Fruit fly (Drosophila melanogaster) whole organism: Measurements from ENCODE around the gene Ubr1.
A peak's percentile ranks its signal among the peaks of the same experiment; 100 is the strongest.

Source experiments
- CG8478 ChIP-seq: fragments of >200 bp; optimal IDR thresholded peaks from 2 replicates; lab custom pipeline; 2018; ENCODE audit warnings: inconsistent platforms
- Dll ChIP-seq: fragments of >200 bp; optimal IDR thresholded peaks from 2 replicates; lab custom pipeline; 2017
- EcR ChIP-seq, 2 experiments: fragments of >200 bp; optimal IDR thresholded peaks; 2 replicates each; lab custom pipeline; 2017; ENCODE audit warnings: missing biosample characterization in 2 of 2, missing genetic modification characterization in 2 of 2, missing genetic modification reagents in 2 of 2
- pan ChIP-seq: fragments of >200 bp; optimal IDR thresholded peaks from 2 replicates; lab custom pipeline; 2017
- psq ChIP-seq: fragments of >200 bp; optimal IDR thresholded peaks from 2 replicates; lab custom pipeline; 2017
- usp ChIP-seq: fragments of >200 bp; optimal IDR thresholded peaks from 2 replicates; lab custom pipeline; 2017; ENCODE audit warnings: missing biosample characterization, missing genetic modification characterization, mixed read lengths

Gene Ubr1

DNA sequence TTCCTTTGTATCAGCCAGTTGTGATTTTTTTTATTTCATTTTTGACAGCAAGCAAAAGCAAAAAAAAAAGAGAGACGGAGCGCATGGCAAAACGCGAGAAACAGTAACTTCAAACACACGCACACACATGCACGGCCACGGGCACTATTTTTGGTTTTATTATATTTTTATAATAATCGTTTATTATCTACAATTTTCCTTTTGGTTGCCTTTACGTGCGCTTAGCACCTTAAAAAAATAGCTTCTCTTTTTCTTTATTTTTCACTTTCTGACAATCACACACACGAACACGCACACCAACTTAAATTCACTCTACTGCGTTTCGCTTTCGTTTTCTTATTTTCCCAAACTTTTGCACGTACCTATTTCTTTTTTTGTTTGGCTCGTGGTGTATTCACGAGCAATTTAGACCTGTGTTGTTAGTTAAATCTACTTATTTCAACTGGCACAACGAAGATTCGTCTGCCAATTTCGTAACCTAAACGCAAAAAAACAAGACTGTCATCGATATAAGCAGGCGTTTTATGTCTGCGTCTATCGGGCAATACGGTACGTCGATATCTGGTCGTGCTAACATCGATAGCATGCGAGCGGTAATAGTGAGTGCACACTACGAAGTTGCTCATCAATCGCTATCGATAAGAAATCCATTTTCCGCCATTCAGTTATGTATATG is at the start of gene Ubr1:
TSS of gene Ubr1 (minus strand) at position 532 of the 676 bp plus-strand sequence.
- TF ChIP-seq EcR (GFP tag; optimal IDR thresholded peaks at IDR 0.05; lab: Kevin White, UChicago): no peak
- TF ChIP-seq pan (lab: Kevin White, UChicago): no peak
- TF ChIP-seq usp: no peak
- TF ChIP-seq CG8478 (lab: Kevin White, UChicago): no peak
- TF ChIP-seq Dll (lab: Kevin White, UChicago): no peak
- no peak for TF ChIP-seq psq (lab: Kevin White, UChicago)

DNA sequence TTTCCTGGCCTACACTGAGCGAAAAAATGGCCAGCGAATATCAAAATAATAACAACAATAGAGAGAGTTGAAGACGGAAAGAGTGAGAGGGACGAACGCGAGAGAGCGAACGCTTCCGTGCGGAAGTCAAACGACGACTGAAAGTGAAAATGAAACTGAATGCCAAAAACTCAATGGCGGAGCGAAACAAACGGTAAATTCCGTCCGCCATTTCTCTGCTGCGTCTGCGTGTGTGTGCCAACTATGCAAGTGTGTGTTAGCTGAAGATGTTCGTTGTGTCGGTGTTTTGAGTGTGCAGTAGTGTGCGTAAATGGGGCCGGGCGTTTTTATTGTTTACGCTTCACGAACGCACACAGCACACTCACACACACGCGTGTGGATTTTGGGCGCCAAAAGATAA is 18.4 kb upstream of the Ubr1 start:
- TF ChIP-seq CG8478 (lab: Kevin White, UChicago) (no peak), Dll (lab: Kevin White, UChicago) (no peak), psq (lab: Kevin White, UChicago) (no peak), pan (lab: Kevin White, UChicago) (no peak), EcR (GFP tag; optimal IDR thresholded peaks at IDR 0.05; lab: Kevin White, UChicago) (no peak), usp (no peak)

DNA sequence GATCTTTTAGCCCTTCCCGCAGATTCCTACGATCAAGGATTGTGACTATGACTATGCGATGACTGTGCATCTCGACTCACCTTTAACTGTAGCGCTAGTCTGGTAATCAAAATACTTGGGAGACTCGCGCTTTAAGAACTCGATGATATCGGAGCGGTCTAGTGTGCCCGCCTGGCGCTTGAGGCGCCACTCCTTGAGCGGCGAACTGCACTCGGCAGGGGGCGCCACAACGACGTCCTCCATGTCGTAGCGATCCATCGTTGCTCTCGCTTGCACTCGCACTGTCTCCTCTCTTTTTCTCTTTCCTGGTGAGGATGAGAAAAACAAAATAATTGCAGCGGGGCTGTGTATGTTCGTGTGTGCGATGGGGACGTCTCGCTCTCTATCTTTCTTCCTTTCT is 1.1 kb downstream of the Ubr1 start:
- TF ChIP-seq pan (lab: Kevin White, UChicago) (no peak), psq (lab: Kevin White, UChicago) (no peak), Dll (lab: Kevin White, UChicago) (no peak), EcR (GFP tag; optimal IDR thresholded peaks at IDR 0.05; lab: Kevin White, UChicago) (no peak), CG8478 (lab: Kevin White, UChicago) (no peak)

DNA sequence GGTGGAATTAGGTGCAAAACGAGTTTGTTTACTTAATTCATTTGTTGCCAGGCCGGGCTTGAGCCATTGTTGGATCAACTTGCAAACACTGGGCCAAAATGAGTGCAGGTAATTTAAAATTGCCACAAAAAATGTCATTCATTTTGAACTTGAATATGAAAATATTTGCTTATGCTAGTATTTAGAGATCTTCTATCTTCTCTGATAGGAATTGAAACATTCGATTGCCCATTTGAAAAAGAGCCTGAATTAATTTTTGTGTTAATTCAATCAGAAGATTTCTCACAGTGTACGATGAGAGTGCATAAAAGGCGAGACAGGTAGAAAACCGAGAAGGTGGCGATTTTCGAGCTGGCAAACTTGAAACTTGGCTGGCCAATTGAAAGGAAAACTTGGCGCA is 1.9 kb downstream of the Ubr1 start:
- no peak for TF ChIP-seq EcR (GFP tag; optimal IDR thresholded peaks at IDR 0.05; lab: Kevin White, UChicago)
- no peak for TF ChIP-seq pan (lab: Kevin White, UChicago)
- no peak for TF ChIP-seq usp
- TF ChIP-seq CG8478 (lab: Kevin White, UChicago): no peak
- TF ChIP-seq psq (lab: Kevin White, UChicago): no peak
- no peak for TF ChIP-seq Dll (lab: Kevin White, UChicago)

DNA sequence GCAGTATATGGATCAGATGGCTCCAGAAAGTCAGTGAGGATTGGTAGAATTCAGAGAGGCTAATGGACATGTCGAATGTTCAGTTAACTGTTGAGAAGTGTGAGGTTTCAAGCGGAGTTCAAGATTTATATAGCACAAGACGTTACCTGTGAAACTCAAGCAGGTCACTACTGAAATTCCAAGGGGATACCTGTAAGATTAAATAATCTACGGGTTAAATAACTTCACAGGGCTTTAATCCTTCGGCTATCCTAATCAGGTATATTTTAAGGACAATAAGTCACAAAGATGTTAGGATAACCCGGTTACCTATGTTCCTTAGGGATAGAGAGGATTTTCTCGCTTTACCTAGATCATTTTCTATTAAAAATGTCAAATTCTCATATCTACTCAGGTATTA is 20.1 kb downstream of the Ubr1 start, which contains the start of gene CG13000:
TSS of gene CG13000 (minus strand) at position 101 of the 400 bp plus-strand sequence.
- no peak for TF ChIP-seq psq (lab: Kevin White, UChicago)
- no peak for TF ChIP-seq CG8478 (lab: Kevin White, UChicago)
- no peak for TF ChIP-seq Dll (lab: Kevin White, UChicago)
- no peak for TF ChIP-seq usp
- no peak for TF ChIP-seq EcR (GFP tag; optimal IDR thresholded peaks at IDR 0.05; lab: Kevin White, UChicago)
- no peak for TF ChIP-seq pan (lab: Kevin White, UChicago)

DNA sequence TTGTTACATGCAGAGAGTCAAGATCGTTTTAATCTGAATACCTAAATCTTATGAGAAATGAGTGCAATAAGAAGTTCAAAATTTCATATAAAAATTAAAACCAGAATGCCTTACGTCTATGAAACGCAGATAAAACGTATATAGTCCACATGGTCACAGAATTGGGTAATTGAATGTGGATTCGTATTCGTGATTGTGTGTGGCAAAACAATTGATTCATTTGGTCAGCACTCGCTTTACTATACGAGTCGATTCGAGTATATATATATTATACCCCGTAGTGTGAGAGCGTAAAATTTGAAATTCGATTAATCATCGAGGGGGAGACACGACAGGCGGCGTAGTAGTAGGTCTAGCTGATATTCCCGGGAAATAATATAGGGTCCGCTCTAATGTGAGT is 21.9 kb downstream of the Ubr1 start:
- no peak for TF ChIP-seq pan (lab: Kevin White, UChicago)
- no peak for TF ChIP-seq Dll (lab: Kevin White, UChicago)
- TF ChIP-seq psq (lab: Kevin White, UChicago): no peak
- no peak for TF ChIP-seq usp
- no peak for TF ChIP-seq CG8478 (lab: Kevin White, UChicago)
- no peak for TF ChIP-seq EcR (GFP tag; optimal IDR thresholded peaks at IDR 0.05; lab: Kevin White, UChicago)

DNA sequence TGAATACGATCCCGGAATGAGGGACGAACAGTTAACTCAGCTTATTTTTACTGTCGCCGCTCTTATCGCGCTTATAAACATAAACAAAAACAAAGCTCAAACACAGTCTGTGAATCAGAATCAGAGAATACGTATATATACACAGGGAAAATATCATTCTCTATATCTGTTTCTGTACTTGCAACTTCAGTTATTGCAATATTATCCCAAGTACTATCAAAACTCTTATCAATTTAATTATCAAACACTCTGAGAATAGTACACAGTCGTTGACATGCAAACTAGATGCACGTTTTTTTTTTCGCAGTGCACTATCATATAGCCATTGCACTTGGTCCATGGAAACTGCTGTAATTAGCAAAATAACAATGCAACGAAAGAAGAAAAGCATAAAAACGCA is 23.1 kb downstream of the Ubr1 start:
- TF ChIP-seq CG8478 (lab: Kevin White, UChicago) (no peak), psq (lab: Kevin White, UChicago) (no peak), usp (no peak), Dll (lab: Kevin White, UChicago) (no peak), pan (lab: Kevin White, UChicago) (no peak)

DNA sequence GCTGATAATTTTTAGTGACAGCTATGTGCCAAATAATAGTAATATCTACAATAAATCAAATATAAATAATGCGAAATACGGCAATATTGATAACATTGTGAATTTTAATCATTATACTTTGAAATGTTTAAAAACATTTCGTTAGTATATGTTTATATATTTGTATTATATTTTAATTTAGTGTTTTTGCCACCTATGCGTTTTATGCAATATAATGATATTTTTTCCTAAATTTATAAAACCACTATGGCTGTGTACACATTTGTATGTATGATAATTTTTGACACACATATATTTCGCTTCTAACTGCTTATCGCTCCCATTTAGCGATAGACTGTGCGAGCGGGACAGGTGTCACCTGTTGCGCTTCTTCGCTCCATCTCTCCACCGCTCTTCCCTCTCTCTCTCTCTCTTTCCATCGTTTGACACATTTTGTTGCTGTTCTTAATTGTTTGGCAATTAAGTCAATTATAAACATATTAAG is 24.4 kb downstream of the Ubr1 start:
- no peak for TF ChIP-seq usp
- TF ChIP-seq CG8478 (lab: Kevin White, UChicago): no peak
- TF ChIP-seq psq (lab: Kevin White, UChicago): no peak
- TF ChIP-seq EcR (GFP tag; optimal IDR thresholded peaks at IDR 0.05; lab: Kevin White, UChicago): no peak
- TF ChIP-seq Dll (lab: Kevin White, UChicago): no peak
- TF ChIP-seq pan (lab: Kevin White, UChicago): no peak

DNA sequence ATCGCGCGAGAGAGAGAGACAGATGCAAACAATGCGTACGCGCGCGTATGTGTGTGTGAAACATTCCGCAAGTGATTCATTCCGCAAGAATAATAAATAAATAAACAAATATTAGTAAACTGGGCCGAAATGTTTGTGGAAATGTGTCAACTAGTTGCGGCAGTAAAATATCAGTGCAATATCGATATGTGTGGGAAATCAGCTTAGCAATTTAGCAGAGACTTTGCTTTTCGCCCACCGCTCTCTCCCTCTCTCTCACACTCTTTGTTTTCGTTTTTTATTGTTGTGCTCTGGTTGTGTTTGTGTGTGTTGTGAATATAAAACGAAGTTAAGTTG is 25.0 kb downstream of the Ubr1 start:
- no peak for TF ChIP-seq usp
- TF ChIP-seq CG8478 (lab: Kevin White, UChicago): peak; percentile 33

DNA sequence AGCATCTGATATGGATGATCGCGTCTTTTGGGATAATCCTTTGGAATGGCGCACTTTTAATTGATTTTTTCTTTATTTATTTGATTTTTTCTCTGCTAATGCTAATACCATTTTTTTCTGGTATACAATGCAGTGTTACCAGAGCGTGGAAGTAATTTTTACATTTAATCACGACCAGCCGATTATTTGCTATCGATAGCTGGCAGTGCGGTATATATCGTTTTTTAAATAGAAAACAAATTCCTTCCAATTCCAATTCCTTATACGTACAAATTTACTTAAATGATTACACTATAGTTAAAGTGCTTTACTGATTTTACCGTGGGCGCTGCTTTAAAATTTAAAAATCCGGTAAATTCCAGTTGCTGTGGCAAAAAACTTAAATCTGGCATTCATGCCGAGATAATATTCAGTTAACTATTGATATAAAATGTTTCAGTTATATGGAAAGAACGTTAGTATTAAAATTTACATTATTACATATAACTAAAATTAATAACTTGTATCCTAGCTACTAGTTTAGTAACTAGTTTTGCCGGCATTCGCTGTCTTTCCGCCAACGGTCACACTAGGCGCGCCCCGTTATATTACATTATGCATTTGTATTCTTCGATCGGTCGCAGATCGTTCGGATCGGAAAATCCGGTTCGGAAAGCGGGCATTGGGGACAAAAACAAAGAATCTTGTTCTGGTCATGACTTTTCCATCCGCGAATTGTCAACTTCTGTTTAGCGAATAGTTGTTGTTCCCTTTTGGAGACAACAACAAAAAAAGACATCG is 25.6 kb downstream of the Ubr1 start, which contains the start of the genes CG13001 and RhoGAP15B:
TSS of gene CG13001 (minus strand) at position 137 of the 780 bp plus-strand sequence.
TSS of gene RhoGAP15B (plus strand) at position 556 of the 780 bp plus-strand sequence.
- TF ChIP-seq pan (lab: Kevin White, UChicago) (no peak), psq (lab: Kevin White, UChicago) (no peak), usp (no peak), CG8478 (lab: Kevin White, UChicago) (no peak), EcR (GFP tag; optimal IDR thresholded peaks at IDR 0.05; lab: Kevin White, UChicago) (no peak), Dll (lab: Kevin White, UChicago) (no peak)

DNA sequence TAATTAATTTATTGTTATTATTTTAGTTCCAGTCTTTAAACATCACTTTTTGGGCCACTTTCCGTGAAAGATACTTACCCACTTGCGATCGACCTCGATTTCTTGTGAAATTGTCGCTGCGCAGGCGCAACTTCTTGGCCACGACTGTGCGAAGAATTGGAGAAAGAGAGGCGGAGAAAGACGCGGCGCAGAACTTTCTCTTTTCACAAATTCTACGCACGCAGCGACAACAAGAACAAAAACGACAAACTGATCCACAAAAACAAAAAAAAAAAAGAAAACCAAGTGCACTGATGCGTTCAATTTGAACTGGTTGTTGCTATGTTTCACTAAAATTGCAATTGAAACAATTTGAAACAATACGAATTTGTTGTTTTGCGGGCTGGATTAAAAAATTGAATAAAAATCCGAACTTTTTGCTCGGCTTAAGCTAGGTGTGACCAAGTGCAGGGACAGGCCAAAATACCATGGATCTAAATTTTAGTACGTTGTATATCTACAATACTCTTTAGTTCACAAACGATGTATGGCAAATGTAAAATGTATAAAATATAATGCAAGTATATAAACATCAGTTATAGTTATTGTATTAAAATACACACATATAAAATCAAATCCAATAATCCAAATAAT is 27.9 kb downstream of the Ubr1 start, which contains the start of gene wus:
TSS of gene wus (minus strand) at position 448 of the 633 bp plus-strand sequence.
- TF ChIP-seq pan (lab: Kevin White, UChicago): no peak
- TF ChIP-seq Dll (lab: Kevin White, UChicago): no peak
- no peak for TF ChIP-seq EcR (GFP tag; optimal IDR thresholded peaks at IDR 0.05; lab: Kevin White, UChicago)
- TF ChIP-seq psq (lab: Kevin White, UChicago): no peak
- TF ChIP-seq usp: no peak
- no peak for TF ChIP-seq CG8478 (lab: Kevin White, UChicago)
